Worm (Caenorhabditis elegans) whole organism, late embryonic: ENCODE results near the gene mam-3.

ENCODE experiments used
- ama-1 ChIP-seq: fragments of 150-350 bp; optimal IDR thresholded peaks from 2 replicates; lab custom pipeline; 2014
- ceh-18 ChIP-seq: sonication (generic microtip); optimal IDR thresholded peaks from 2 replicates; lab custom pipeline; 2016; ENCODE audit warnings: missing genetic modification characterization, missing compliant biosample characterization
- ceh-45 ChIP-seq: fragments of 200-800 bp; sonication (Bioruptor generic); IDR thresholded peaks from 2 replicates; pipeline ENCODE4 v1.3.6; 2022; ENCODE audit warnings: missing genetic modification reagents, missing genetic modification characterization, missing compliant biosample characterization
- gmeb-2 ChIP-seq: sonication (generic microtip); optimal IDR thresholded peaks from 2 replicates; lab custom pipeline; 2016; ENCODE audit warnings: missing genetic modification characterization, inconsistent platforms, missing compliant biosample characterization
- lim-6 ChIP-seq: sonication (generic microtip); optimal IDR thresholded peaks from 2 replicates; lab custom pipeline; 2016; ENCODE audit warnings: missing genetic modification characterization, missing compliant biosample characterization
- lin-11 ChIP-seq: fragments of 200-800 bp; sonication (Bioruptor generic); optimal IDR thresholded peaks from 2 replicates; lab custom pipeline; 2018; ENCODE audit warnings: mild to moderate bottlenecking, missing genetic modification characterization, missing compliant biosample characterization
- odd-2 ChIP-seq: sonication (generic microtip); optimal IDR thresholded peaks from 2 replicates; lab custom pipeline; 2017; ENCODE audit warnings: antibody characterized with exemption, mild to moderate bottlenecking, missing genetic modification characterization, missing compliant biosample characterization
- pha-4 ChIP-seq: fragments of 150-350 bp; optimal IDR thresholded peaks from 2 replicates; lab custom pipeline; 2018; ENCODE audit warnings: missing biosample characterization, missing genetic modification reagents, missing genetic modification characterization
- rnt-1 ChIP-seq: sonication (generic microtip); optimal IDR thresholded peaks from 2 replicates; lab custom pipeline; 2016; ENCODE audit warnings: missing genetic modification characterization, missing compliant biosample characterization
- ttx-3 ChIP-seq: sonication (generic microtip); optimal IDR thresholded peaks from 2 replicates; lab custom pipeline; 2016; ENCODE audit warnings: missing genetic modification reagents, missing genetic modification characterization, missing compliant biosample characterization
- unc-86 ChIP-seq: sonication (generic microtip); optimal IDR thresholded peaks from 2 replicates; lab custom pipeline; 2016; ENCODE audit warnings: missing genetic modification characterization, missing compliant biosample characterization

DNA sequence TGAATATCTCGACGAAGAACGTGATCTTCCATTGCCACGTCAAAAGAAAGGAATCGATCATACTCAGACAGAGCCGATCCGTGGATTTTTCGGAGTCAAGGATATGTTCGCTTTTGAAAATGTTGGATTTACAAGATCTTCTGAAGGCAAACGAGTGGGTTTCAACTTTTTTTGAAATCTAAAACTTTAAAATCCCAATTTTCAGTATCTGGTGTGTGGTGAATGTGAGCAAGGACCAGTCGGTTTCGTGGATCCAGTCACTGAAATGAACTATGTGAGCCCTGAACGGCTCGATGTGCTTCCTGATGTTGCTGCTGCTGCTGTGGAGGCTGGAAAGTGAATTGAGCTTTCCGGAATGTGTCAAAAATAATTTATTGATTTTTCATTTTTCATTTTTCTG, 58.3 kb downstream of the mam-3 start, which contains the start of gene lsm-3:
- no peak for TF ChIP-seq pha-4 (tag; lab: Kevin White, UChicago)
- TF ChIP-seq lim-6 (tag; lab: Kevin White, UChicago), result no peak
- TF ChIP-seq ttx-3 (tag; lab: Kevin White, UChicago), result no peak
- TF ChIP-seq ama-1, result no peak
- no peak for TF ChIP-seq ceh-18
- TF ChIP-seq odd-2 (tag; lab: Kevin White, UChicago), result no peak
- TF ChIP-seq rnt-1 (tag; lab: Kevin White, UChicago), result no peak
- no peak for TF ChIP-seq lin-11
- TF ChIP-seq unc-86, result no peak
- no peak for TF ChIP-seq gmeb-2
- TF ChIP-seq ceh-45, result no peak
